Worm (Caenorhabditis elegans): ENCODE measurements around the gene Y22D7AL.4.

- TF ChIP-seq tbx-8 (GFP tag; optimal IDR thresholded peaks at IDR 0.05): no peak
- TF ChIP-seq lin-13 (tag; optimal IDR thresholded peaks at IDR 0.05): no peak
- no peak for TF ChIP-seq ztf-11 (tag; optimal IDR thresholded peaks at IDR 0.05)
- no peak for TF ChIP-seq unc-39 (tag; optimal IDR thresholded peaks at IDR 0.05)
- TF ChIP-seq snpc-4 (tag; optimal IDR thresholded peaks at IDR 0.05): no peak
- TF ChIP-seq hlh-1 (tag; optimal IDR thresholded peaks at IDR 0.05): no peak
- no peak for TF ChIP-seq nhr-28 (tag; optimal IDR thresholded peaks at IDR 0.05)
- TF ChIP-seq unc-120 (tag; optimal IDR thresholded peaks at IDR 0.05; ENCODE audit: poor library complexity, severe bottlenecking): no peak
- TF ChIP-seq ces-1 (GFP tag; optimal IDR thresholded peaks at IDR 0.05): no peak
- no peak for TF ChIP-seq unc-62 (GFP tag; optimal IDR thresholded peaks at IDR 0.05)
- TF ChIP-seq nhr-237 (tag; optimal IDR thresholded peaks at IDR 0.05): no peak
- no peak for TF ChIP-seq lsy-2 (tag; optimal IDR thresholded peaks at IDR 0.05)
- TF ChIP-seq lin-32 (GFP tag; optimal IDR thresholded peaks at IDR 0.05): no peak
Measured at ce11 chrIII:1621330-1621729, 5.1 kb upstream of the Y22D7AL.4 start.

Measured in whole organism, mixed stage, embryonic.